Fruit fly (Drosophila melanogaster) whole organism, embryonic: ENCODE data around the gene lectin-29Ca.
A peak's percentile ranks its signal among the peaks of the same experiment; 100 is the strongest.

ENCODE experiments used
- CG1024 ChIP-seq: fragments of 200-800 bp; sonication (Bioruptor generic); IDR thresholded peaks from 2 replicates; pipeline ENCODE4 v1.3.6; 2022; ENCODE audit warnings: missing biosample characterization, missing genetic modification characterization
- CG10321 ChIP-seq: fragments of 200-800 bp; sonication (Bioruptor generic); IDR thresholded peaks from 2 replicates; pipeline ENCODE4 v1.3.6; 2022; ENCODE audit warnings: missing biosample characterization, missing genetic modification characterization
- CG10543 ChIP-seq: fragments of 200-800 bp; sonication (Bioruptor generic); optimal IDR thresholded peaks from 3 replicates; lab custom pipeline; 2017; ENCODE audit warnings: missing biosample characterization, mild to moderate bottlenecking, missing genetic modification characterization, moderate library complexity
- CG11247 ChIP-seq: fragments of 200-800 bp; sonication (Bioruptor generic); IDR thresholded peaks from 2 replicates; pipeline ENCODE4 v1.3.6; 2022; ENCODE audit warnings: missing biosample characterization, missing genetic modification characterization
- CG11560 ChIP-seq: fragments of 200-800 bp; sonication (Bioruptor generic); IDR thresholded peaks from 3 replicates; pipeline ENCODE4 v1.3.6; 2022; ENCODE audit warnings: missing biosample characterization, missing genetic modification characterization
- CG12236 ChIP-seq: fragments of 200-800 bp; sonication (Bioruptor generic); optimal IDR thresholded peaks from 2 replicates; lab custom pipeline; 2016; ENCODE audit warnings: missing biosample characterization, missing genetic modification characterization
- CG13424 ChIP-seq: fragments of 200-800 bp; sonication (Bioruptor generic); optimal IDR thresholded peaks from 2 replicates; lab custom pipeline; 2019; ENCODE audit warnings: missing biosample characterization, mild to moderate bottlenecking, missing genetic modification characterization, moderate library complexity
- CG1529 ChIP-seq: fragments of 200-800 bp; sonication (Bioruptor generic); optimal IDR thresholded peaks from 3 replicates; lab custom pipeline; 2018; ENCODE audit warnings: missing biosample characterization, missing genetic modification characterization
- CG15696 ChIP-seq: fragments of 200-800 bp; sonication (Bioruptor generic); optimal IDR thresholded peaks from 2 replicates; lab custom pipeline; 2019; ENCODE audit warnings: missing biosample characterization, mild to moderate bottlenecking, missing genetic modification characterization, moderate library complexity
- CG1647 ChIP-seq: fragments of 200-800 bp; sonication (Bioruptor generic); optimal IDR thresholded peaks from 3 replicates; lab custom pipeline; 2016; ENCODE audit warnings: missing biosample characterization, missing genetic modification characterization
- CG17568 ChIP-seq: fragments of 200-800 bp; sonication (Bioruptor generic); optimal IDR thresholded peaks from 2 replicates; lab custom pipeline; 2018; ENCODE audit warnings: missing biosample characterization, mild to moderate bottlenecking, missing genetic modification characterization, moderate library complexity
- CG1832 ChIP-seq: fragments of 200-800 bp; sonication (Bioruptor generic); optimal IDR thresholded peaks from 2 replicates; lab custom pipeline; 2017; ENCODE audit warnings: missing biosample characterization, mild to moderate bottlenecking, missing genetic modification characterization, inconsistent platforms
- CG18476 ChIP-seq: fragments of 200-800 bp; sonication (Bioruptor generic); optimal IDR thresholded peaks from 2 replicates; lab custom pipeline; 2016; ENCODE audit warnings: missing biosample characterization, mild to moderate bottlenecking, missing genetic modification characterization
- CG18619 ChIP-seq: fragments of 200-800 bp; sonication (Bioruptor generic); optimal IDR thresholded peaks from 3 replicates; lab custom pipeline; 2017; ENCODE audit warnings: missing biosample characterization, mild to moderate bottlenecking, missing genetic modification characterization
- CG30020 ChIP-seq: fragments of 200-800 bp; optimal IDR thresholded peaks from 2 replicates; lab custom pipeline; 2019; ENCODE audit warnings: missing biosample characterization, mild to moderate bottlenecking, missing genetic modification characterization, moderate library complexity
- CG4282 ChIP-seq: fragments of 200-800 bp; sonication (Bioruptor generic); optimal IDR thresholded peaks from 2 replicates; lab custom pipeline; 2016; ENCODE audit warnings: missing biosample characterization, missing genetic modification characterization
- CG7745 ChIP-seq: fragments of 200-800 bp; sonication (Bioruptor generic); optimal IDR thresholded peaks from 2 replicates; lab custom pipeline; 2018; ENCODE audit warnings: missing biosample characterization, mild to moderate bottlenecking, missing genetic modification characterization, moderate library complexity
- CG8281 ChIP-seq: fragments of 200-800 bp; sonication (Bioruptor generic); optimal IDR thresholded peaks from 2 replicates; lab custom pipeline; 2018; ENCODE audit warnings: missing biosample characterization, mild to moderate bottlenecking, missing genetic modification characterization, moderate library complexity
- CG8290 ChIP-seq, 3 experiments: fragments of 200-800 bp; sonication (Bioruptor generic); optimal IDR thresholded peaks; 2 replicates each; lab custom pipeline; 2016 to 2019; ENCODE audit warnings: missing biosample characterization in 3 of 3, missing genetic modification characterization in 3 of 3, mild to moderate bottlenecking in 2 of 3, moderate library complexity in 1 of 3
- CG8478 ChIP-seq: fragments of >200 bp; optimal IDR thresholded peaks from 2 replicates; lab custom pipeline; 2018
- CG9215 ChIP-seq: fragments of 200-800 bp; sonication (Bioruptor generic); IDR thresholded peaks from 2 replicates; pipeline ENCODE4 v1.3.6; 2022; ENCODE audit warnings: missing biosample characterization, missing genetic modification characterization
- Dek ChIP-seq: fragments of 200-800 bp; sonication (Bioruptor generic); optimal IDR thresholded peaks from 3 replicates; lab custom pipeline; 2019; ENCODE audit warnings: missing biosample characterization, mild to moderate bottlenecking, missing genetic modification characterization, moderate library complexity
- Fer2 ChIP-seq: fragments of 200-800 bp; sonication (Bioruptor generic); optimal IDR thresholded peaks from 2 replicates; lab custom pipeline; 2018; ENCODE audit warnings: missing biosample characterization, mild to moderate bottlenecking, missing genetic modification characterization, moderate library complexity
- Fer3 ChIP-seq: fragments of 200-800 bp; sonication (Bioruptor generic); optimal IDR thresholded peaks from 2 replicates; lab custom pipeline; 2018; ENCODE audit warnings: missing biosample characterization, mild to moderate bottlenecking, missing genetic modification characterization, moderate library complexity
- Hey ChIP-seq: fragments of 200-800 bp; sonication (Bioruptor generic); optimal IDR thresholded peaks from 3 replicates; lab custom pipeline; 2018; ENCODE audit warnings: missing biosample characterization, mild to moderate bottlenecking, missing genetic modification characterization
- HmgD ChIP-seq: fragments of 200-800 bp; sonication (Bioruptor generic); optimal IDR thresholded peaks from 3 replicates; lab custom pipeline; 2016; ENCODE audit warnings: missing biosample characterization, missing genetic modification characterization
- MBD-R2 ChIP-seq: fragments of 200-800 bp; sonication (Bioruptor generic); IDR thresholded peaks from 2 replicates; pipeline ENCODE4 v1.3.6; 2022; ENCODE audit warnings: missing biosample characterization, missing genetic modification characterization
- Sin3A ChIP-seq: fragments of >200 bp; optimal IDR thresholded peaks from 2 replicates; lab custom pipeline; 2018
- Tbp ChIP-seq: fragments of >200 bp; optimal IDR thresholded peaks from 2 replicates; lab custom pipeline; 2018; ENCODE audit warnings: missing biosample characterization, missing genetic modification characterization
- cas ChIP-seq: fragments of 200-800 bp; sonication (Bioruptor generic); IDR thresholded peaks from 2 replicates; pipeline ENCODE4 v1.3.6; 2022; ENCODE audit warnings: missing biosample characterization, missing genetic modification characterization
- dmrt11E ChIP-seq: fragments of 200-800 bp; sonication (Bioruptor generic); optimal IDR thresholded peaks from 3 replicates; lab custom pipeline; 2018; ENCODE audit warnings: missing biosample characterization, mild to moderate bottlenecking, missing genetic modification characterization, moderate library complexity
- fu2 ChIP-seq: fragments of 200-800 bp; sonication (Bioruptor generic); optimal IDR thresholded peaks from 2 replicates; lab custom pipeline; 2016; ENCODE audit warnings: missing biosample characterization, missing genetic modification characterization
- gcm ChIP-seq: fragments of 200-800 bp; sonication (Bioruptor generic); optimal IDR thresholded peaks from 2 replicates; lab custom pipeline; 2019; ENCODE audit warnings: missing biosample characterization, mild to moderate bottlenecking, missing genetic modification characterization, moderate library complexity
- grau ChIP-seq: fragments of 200-800 bp; optimal IDR thresholded peaks from 3 replicates; lab custom pipeline; 2019; ENCODE audit warnings: missing biosample characterization, mild to moderate bottlenecking, missing genetic modification characterization, moderate library complexity
- her ChIP-seq: fragments of 200-800 bp; sonication (Bioruptor generic); optimal IDR thresholded peaks from 2 replicates; lab custom pipeline; 2016; ENCODE audit warnings: missing biosample characterization, missing genetic modification characterization
- kni ChIP-seq: fragments of 200-800 bp; sonication (Bioruptor generic); optimal IDR thresholded peaks from 3 replicates; lab custom pipeline; 2017; ENCODE audit warnings: mild to moderate bottlenecking, missing biosample characterization, missing genetic modification reagents, missing genetic modification characterization
- nau ChIP-seq: fragments of 200-800 bp; sonication (Bioruptor generic); optimal IDR thresholded peaks from 3 replicates; lab custom pipeline; 2017; ENCODE audit warnings: missing biosample characterization, mild to moderate bottlenecking, missing genetic modification characterization, missing genetic modification reagents
- otp ChIP-seq: fragments of 200-800 bp; sonication (Bioruptor generic); IDR thresholded peaks from 3 replicates; pipeline ENCODE4, ENCODE4 v1.3.6; 2022; ENCODE audit warnings: missing biosample characterization, missing genetic modification characterization
- pita ChIP-seq: fragments of 200-800 bp; sonication (Bioruptor generic); optimal IDR thresholded peaks from 2 replicates; lab custom pipeline; 2017; ENCODE audit warnings: missing biosample characterization, mild to moderate bottlenecking, missing genetic modification characterization
- prd ChIP-seq, 3 experiments: fragments of >200 bp in 2 of 3; fragments of 200-800 bp in 1 of 3; sonication (Bioruptor generic) in 1 of 3; optimal IDR thresholded peaks in 2 of 3; IDR thresholded peaks in 1 of 3; 2 replicates in 2 of 3; 3 replicates in 1 of 3; pipeline versions ENCODE4 v1.3.6 to Lab custom; 2017 to 2022; ENCODE audit warnings: missing biosample characterization in 1 of 3, missing genetic modification characterization in 1 of 3
- psq ChIP-seq: fragments of 200-800 bp; sonication (Bioruptor generic); optimal IDR thresholded peaks from 2 replicates; lab custom pipeline; 2017; ENCODE audit warnings: missing biosample characterization, missing genetic modification characterization
- pum ChIP-seq: fragments of 200-800 bp; sonication (Bioruptor generic); optimal IDR thresholded peaks from 2 replicates; lab custom pipeline; 2016; ENCODE audit warnings: missing biosample characterization, missing genetic modification characterization
- pzg ChIP-seq: fragments of 200-800 bp; sonication (Bioruptor generic); optimal IDR thresholded peaks from 3 replicates; lab custom pipeline; 2018; ENCODE audit warnings: missing biosample characterization, mild to moderate bottlenecking, missing genetic modification characterization, moderate library complexity
- sima ChIP-seq: fragments of 200-800 bp; sonication (Bioruptor generic); optimal IDR thresholded peaks from 2 replicates; lab custom pipeline; 2016; ENCODE audit warnings: missing biosample characterization, missing genetic modification characterization
- slbo ChIP-seq: fragments of 200-800 bp; sonication (Bioruptor generic); IDR thresholded peaks from 2 replicates; pipeline ENCODE4 v1.3.6; 2022; ENCODE audit warnings: missing biosample characterization, missing genetic modification characterization
- so ChIP-seq: fragments of 200-800 bp; sonication (Bioruptor generic); IDR thresholded peaks from 3 replicates; pipeline ENCODE4 v1.3.6; 2022; ENCODE audit warnings: missing biosample characterization, missing genetic modification characterization
- sob ChIP-seq: fragments of 200-800 bp; sonication (Bioruptor generic); IDR thresholded peaks from 2 replicates; pipeline ENCODE4 v1.3.6; 2022; ENCODE audit warnings: missing biosample characterization, missing genetic modification characterization
- sug ChIP-seq: fragments of 200-800 bp; optimal IDR thresholded peaks from 2 replicates; lab custom pipeline; 2019; ENCODE audit warnings: missing biosample characterization, mild to moderate bottlenecking, missing genetic modification characterization, moderate library complexity
- trem ChIP-seq: fragments of 200-800 bp; optimal IDR thresholded peaks from 3 replicates; lab custom pipeline; 2019; ENCODE audit warnings: missing biosample characterization, mild to moderate bottlenecking, missing genetic modification characterization, moderate library complexity
- vfl ChIP-seq: fragments of 200-800 bp; sonication (Bioruptor generic); optimal IDR thresholded peaks from 2 replicates; lab custom pipeline; 2016; ENCODE audit warnings: missing biosample characterization, missing genetic modification characterization

The lectin-29Ca gene

DNA sequence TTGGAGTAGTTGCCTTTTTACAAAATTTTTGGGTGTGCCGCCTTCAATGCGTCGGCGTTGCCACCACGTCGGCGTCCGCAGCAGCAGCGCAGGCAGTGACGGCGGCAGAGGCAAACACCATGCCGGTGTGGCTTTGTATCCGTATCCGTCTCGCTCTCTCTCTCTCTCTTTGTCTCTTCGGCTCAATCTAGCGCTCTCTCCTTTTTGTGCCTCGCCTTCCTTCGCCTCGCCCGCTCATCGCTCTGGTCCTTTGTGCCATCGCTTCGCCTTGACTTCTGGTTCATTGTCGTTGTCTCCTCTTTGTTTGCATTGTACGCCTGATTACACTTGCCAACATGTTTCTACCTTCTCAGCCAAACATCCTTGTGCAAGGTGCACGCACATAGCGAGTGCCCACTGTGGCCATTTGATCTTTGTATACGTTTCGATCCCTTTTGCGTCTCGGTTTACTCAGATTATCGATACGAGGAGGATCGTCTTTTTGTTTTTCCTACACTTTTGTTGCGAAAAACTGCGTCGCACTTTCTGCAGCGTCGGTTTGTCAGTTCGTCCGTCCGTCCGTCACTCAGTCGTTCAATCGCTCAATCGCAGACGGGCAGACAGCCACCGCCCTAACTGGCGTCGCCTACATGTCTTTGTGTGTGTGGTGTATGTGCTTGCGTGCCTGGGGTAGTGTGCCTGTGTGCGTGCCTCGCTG lies 22.4 kb upstream of the lectin-29Ca start (continued):
- TF ChIP-seq CG13424 (no peak), CG8290 (GFP tag; optimal IDR thresholded peaks at IDR 0.05; lab: Kevin White, UChicago) (no peak), CG8290 (tag; optimal IDR thresholded peaks at IDR 0.05; lab: Kevin White, UChicago) (no peak), so (GFP tag; lab: Robert Waterston, UW) (no peak), Hey (no peak), Sin3A (no peak), CG15696 (tag; lab: Kevin White, UChicago) (peak; percentile 32), otp (GFP tag; lab: Robert Waterston, UW) (peak; percentile 36; the same call in 1 of the 3 replicates), CG1024 (0 out of 2 replicates have a peak, but pooled peaks have one; percentile 11), pzg (peak; percentile 11), kni (GFP tag; lab: Kevin White, UChicago) (peak; percentile 40), vfl (GFP tag; lab: Kevin White, UChicago) (no peak), grau (tag; lab: Kevin White, UChicago) (peak; percentile 94), fu2 (GFP tag; lab: Kevin White, UChicago) (no peak), CG8281 (peak; percentile 100), CG1832 (peak; percentile 82), CG1647 (GFP tag; lab: Kevin White, UChicago) (no peak), CG10543 (GFP tag; lab: Kevin White, UChicago) (peak; percentile 26), pum (GFP tag; lab: Kevin White, UChicago) (peak; percentile 8), dmrt11E (no peak), psq (peak; percentile 69), Fer3 (tag; lab: Kevin White, UChicago) (no peak), CG18476 (GFP tag; lab: Kevin White, UChicago) (no peak), Dek (tag; lab: Kevin White, UChicago) (no peak), CG7745 (no peak), Tbp (GFP tag; lab: Kevin White, UChicago) (no peak), sug (tag; lab: Kevin White, UChicago) (no peak), CG8478 (lab: Kevin White, UChicago) (no peak), CG12236 (GFP tag; lab: Kevin White, UChicago) (peak; percentile 16), CG30020 (tag; lab: Kevin White, UChicago) (no peak), cas (GFP tag; lab: Robert Waterston, UW) (no peak), CG17568 (GFP tag; lab: Kevin White, UChicago) (no peak), sob (no peak), CG11560 (tag; lab: Robert Waterston, UW) (no peak), nau (GFP tag; lab: Kevin White, UChicago) (no peak), HmgD (GFP tag; lab: Kevin White, UChicago) (peak; percentile 57), MBD-R2 (GFP tag; lab: Robert Waterston, UW) (no peak), CG1529 (no peak), slbo (GFP tag; lab: Robert Waterston, UW) (no peak), CG4282 (GFP tag; lab: Kevin White, UChicago) (no peak), gcm (GFP tag; lab: Kevin White, UChicago) (peak; percentile 21), sima (no peak), Fer2 (tag; lab: Kevin White, UChicago) (no peak), CG11247 (GFP tag; lab: Robert Waterston, UW) (no peak), CG18619 (no peak), trem (peak; percentile 20), prd (optimal IDR thresholded peaks at IDR 0.05; lab: Kevin White, UChicago) (no peak), prd (GFP tag; IDR thresholded peaks at IDR 0.05; lab: Robert Waterston, UW) (no peak), CG10321 (GFP tag; lab: Robert Waterston, UW) (peak; percentile 24; the same call in 1 of the 2 replicates), pita (GFP tag; lab: Kevin White, UChicago) (no peak), her (GFP tag; lab: Kevin White, UChicago) (peak; percentile 51), CG9215 (no peak)
